Worm (Caenorhabditis elegans) whole organism, mixed stage, embryonic: ENCODE data around the gene lips-17.

ENCODE experiments used
- M03D4.4 ChIP-seq: sonication (generic microtip); optimal IDR thresholded peaks from 2 replicates; lab custom pipeline; 2017; ENCODE audit warnings: mild to moderate bottlenecking, missing genetic modification characterization, missing compliant biosample characterization
- bed-3 ChIP-seq: fragments of 200-800 bp; sonication (Bioruptor generic); optimal IDR thresholded peaks from 3 replicates; lab custom pipeline; 2018; ENCODE audit warnings: mild to moderate bottlenecking, missing genetic modification characterization, moderate library complexity, missing compliant biosample characterization
- blmp-1 ChIP-seq: fragments of 150-350 bp; optimal IDR thresholded peaks from 2 replicates; lab custom pipeline; 2014; ENCODE audit warnings: missing biosample characterization, missing genetic modification characterization
- ceh-83 ChIP-seq: fragments of 200-800 bp; sonication (Bioruptor generic); optimal IDR thresholded peaks from 2 replicates; lab custom pipeline; 2018; ENCODE audit warnings: mild to moderate bottlenecking, missing genetic modification characterization, missing compliant biosample characterization
- ces-1 ChIP-seq: fragments of 150-350 bp; optimal IDR thresholded peaks from 2 replicates; lab custom pipeline; 2014; ENCODE audit warnings: missing biosample characterization, missing genetic modification reagents, missing genetic modification characterization
- drap-1 ChIP-seq: fragments of 200-800 bp; sonication (Bioruptor generic); optimal IDR thresholded peaks from 3 replicates; lab custom pipeline; 2018; ENCODE audit warnings: mild to moderate bottlenecking, missing genetic modification characterization, missing compliant biosample characterization
- elt-3 ChIP-seq: fragments of 150-350 bp; optimal IDR thresholded peaks from 2 replicates; lab custom pipeline; 2014; ENCODE audit warnings: missing biosample characterization, missing genetic modification characterization
- flh-1 ChIP-seq: fragments of 200-800 bp; sonication (Bioruptor generic); optimal IDR thresholded peaks from 2 replicates; lab custom pipeline; 2018; ENCODE audit warnings: mild to moderate bottlenecking, missing genetic modification characterization, moderate library complexity, missing compliant biosample characterization
- ham-2 ChIP-seq: fragments of 200-800 bp; sonication (Bioruptor generic); optimal IDR thresholded peaks from 2 replicates; lab custom pipeline; 2018; ENCODE audit warnings: mild to moderate bottlenecking, missing genetic modification characterization, missing compliant biosample characterization
- hlh-1 ChIP-seq: fragments of 150-350 bp; optimal IDR thresholded peaks from 2 replicates; lab custom pipeline; 2014; ENCODE audit warnings: missing biosample characterization, missing genetic modification reagents, missing genetic modification characterization
- lin-13 ChIP-seq: fragments of 150-350 bp; optimal IDR thresholded peaks from 2 replicates; lab custom pipeline; 2014; ENCODE audit warnings: missing biosample characterization, missing genetic modification characterization
- lin-32 ChIP-seq: fragments of 200-800 bp; sonication (Bioruptor generic); optimal IDR thresholded peaks from 2 replicates; lab custom pipeline; 2018; ENCODE audit warnings: mild to moderate bottlenecking, missing genetic modification characterization, missing compliant biosample characterization
- lsy-2 ChIP-seq: fragments of 150-350 bp; optimal IDR thresholded peaks from 2 replicates; lab custom pipeline; 2014; ENCODE audit warnings: missing biosample characterization, missing genetic modification characterization
- mab-5 ChIP-seq: fragments of 150-350 bp; optimal IDR thresholded peaks from 2 replicates; lab custom pipeline; 2014; ENCODE audit warnings: missing biosample characterization, missing genetic modification characterization
- mep-1 ChIP-seq: fragments of 150-350 bp; optimal IDR thresholded peaks from 2 replicates; lab custom pipeline; 2017; ENCODE audit warnings: missing biosample characterization, missing genetic modification reagents, missing genetic modification characterization, inconsistent platforms
- mls-2 ChIP-seq: sonication (generic microtip); optimal IDR thresholded peaks from 2 replicates; lab custom pipeline; 2016; ENCODE audit warnings: mild to moderate bottlenecking, missing genetic modification characterization, moderate library complexity, missing compliant biosample characterization
- nhr-12 ChIP-seq: fragments of 150-350 bp; optimal IDR thresholded peaks from 2 replicates; lab custom pipeline; 2014; ENCODE audit warnings: missing biosample characterization, missing genetic modification characterization
- nhr-237 ChIP-seq: fragments of 150-350 bp; optimal IDR thresholded peaks from 2 replicates; lab custom pipeline; 2014; ENCODE audit warnings: missing biosample characterization, missing genetic modification characterization
- nhr-28 ChIP-seq: fragments of 150-350 bp; optimal IDR thresholded peaks from 2 replicates; lab custom pipeline; 2014; ENCODE audit warnings: missing biosample characterization, missing genetic modification characterization
- pha-4 ChIP-seq: fragments of 150-350 bp; optimal IDR thresholded peaks from 2 replicates; lab custom pipeline; 2018; ENCODE audit warnings: missing biosample characterization, missing genetic modification reagents, missing genetic modification characterization
- sem-2 ChIP-seq: fragments of 200-800 bp; sonication (Bioruptor generic); optimal IDR thresholded peaks from 2 replicates; lab custom pipeline; 2018; ENCODE audit warnings: mild to moderate bottlenecking, missing genetic modification characterization, missing compliant biosample characterization
- snpc-4 ChIP-seq: fragments of 150-350 bp; optimal IDR thresholded peaks from 2 replicates; lab custom pipeline; 2014; ENCODE audit warnings: missing biosample characterization, missing genetic modification characterization
- sptf-1 ChIP-seq: sonication (generic microtip); optimal IDR thresholded peaks from 2 replicates; lab custom pipeline; 2017; ENCODE audit warnings: mild to moderate bottlenecking, missing genetic modification characterization, moderate library complexity, missing compliant biosample characterization
- tbx-8 ChIP-seq: fragments of 200-800 bp; sonication (Bioruptor generic); optimal IDR thresholded peaks from 2 replicates; lab custom pipeline; 2018; ENCODE audit warnings: mild to moderate bottlenecking, missing genetic modification characterization, moderate library complexity, missing compliant biosample characterization
- unc-120 ChIP-seq: sonication (generic microtip); optimal IDR thresholded peaks from 2 replicates; lab custom pipeline; 2017; ENCODE audit warnings: missing genetic modification characterization, missing compliant biosample characterization; ENCODE audit not compliant: poor library complexity, severe bottlenecking
- unc-62 ChIP-seq: fragments of 150-350 bp; optimal IDR thresholded peaks from 2 replicates; lab custom pipeline; 2014; ENCODE audit warnings: missing biosample characterization, missing genetic modification reagents, missing genetic modification characterization
- ztf-11 ChIP-seq: fragments of 150-350 bp; optimal IDR thresholded peaks from 2 replicates; lab custom pipeline; 2014; ENCODE audit warnings: missing biosample characterization, missing genetic modification characterization

lips-17 gene

DNA sequence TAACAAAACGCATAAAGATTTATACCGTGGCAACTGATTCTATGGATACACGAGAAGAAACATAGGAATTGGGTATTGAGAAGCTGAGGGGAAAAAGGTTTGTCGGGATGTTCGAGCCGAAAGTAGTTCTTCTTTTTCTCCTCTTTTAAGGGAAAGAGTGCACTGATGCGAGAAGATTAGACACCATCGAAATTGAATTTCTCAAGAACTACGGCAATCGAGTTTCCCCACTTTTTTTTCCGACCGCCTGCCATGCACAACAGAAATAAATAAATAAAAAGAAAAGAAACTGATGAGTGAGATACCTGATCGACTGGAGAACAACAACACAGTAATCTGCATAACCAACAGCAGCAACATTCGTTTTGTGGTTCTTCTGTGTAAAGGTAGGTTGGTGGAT is 13.8 kb upstream of the lips-17 start:
- peak; percentile 84 for TF ChIP-seq ces-1 (GFP tag; lab: Kevin White, UChicago)
- TF ChIP-seq mls-2 (tag; lab: Kevin White, UChicago), result no peak
- no peak for TF ChIP-seq tbx-8
- TF ChIP-seq, all 35 proteins: peak for 1

DNA sequence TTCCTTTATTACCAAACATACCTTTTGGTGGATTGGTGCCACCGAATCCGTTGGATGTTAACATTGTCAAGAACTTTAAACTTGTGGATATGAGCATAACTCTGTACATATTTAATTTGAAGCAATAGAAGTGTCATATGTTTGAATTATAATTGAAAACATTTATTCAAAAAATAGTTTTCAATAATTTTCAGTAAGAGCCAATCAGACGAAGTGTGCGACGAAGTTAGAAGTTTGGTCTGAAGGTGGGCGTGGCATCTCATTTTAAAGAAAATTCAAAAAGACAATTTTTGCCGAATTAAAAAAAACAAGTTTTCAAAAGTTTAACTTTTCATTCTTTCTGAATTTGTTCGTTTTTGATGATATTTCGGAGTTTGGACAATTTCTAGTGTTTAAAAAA is 13.2 kb upstream of the lips-17 start, which contains the start of gene syd-1:
Gene syd-1 (minus strand): TSS at position 101 of the 400 bp plus-strand sequence.
- TF ChIP-seq nhr-12 (tag; lab: Kevin White, UChicago) (no peak), lin-32 (GFP tag; lab: Kevin White, UChicago) (no peak)

DNA sequence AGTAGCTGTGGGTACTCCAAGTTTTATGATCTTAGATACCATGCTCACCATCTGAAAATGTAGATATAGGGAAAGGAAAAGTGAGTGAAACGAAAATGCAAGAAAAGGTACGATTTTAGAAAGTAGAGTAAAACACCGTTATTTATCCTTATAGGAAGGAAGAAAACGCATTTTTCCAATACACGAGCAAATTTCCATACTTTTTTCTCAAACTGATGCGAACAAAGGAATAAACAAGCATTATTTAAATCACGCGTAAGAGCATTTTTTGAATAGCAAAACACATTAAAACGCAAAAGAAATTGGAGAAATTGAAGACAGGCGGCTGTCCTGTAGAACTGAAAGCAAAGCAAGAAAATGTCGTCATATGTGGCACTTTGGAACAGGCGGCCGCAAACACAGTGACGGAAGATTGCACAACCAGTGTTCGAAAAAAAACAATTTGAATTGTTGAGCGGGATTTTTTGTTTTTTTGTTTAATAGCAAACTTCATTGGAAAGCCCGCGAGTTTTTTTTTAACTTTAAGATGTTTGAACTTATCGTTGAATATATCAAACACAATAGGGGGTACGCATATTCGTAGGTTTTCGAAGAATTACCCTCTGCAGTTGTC is 9.2 kb upstream of the lips-17 start, which contains the start of gene pgam-5:
Gene pgam-5 (minus strand): TSS at position 51 of the 613 bp plus-strand sequence.
- no peak for TF ChIP-seq snpc-4 (tag; lab: Kevin White, UChicago)
- TF ChIP-seq, all 35 proteins: peak for 0

DNA sequence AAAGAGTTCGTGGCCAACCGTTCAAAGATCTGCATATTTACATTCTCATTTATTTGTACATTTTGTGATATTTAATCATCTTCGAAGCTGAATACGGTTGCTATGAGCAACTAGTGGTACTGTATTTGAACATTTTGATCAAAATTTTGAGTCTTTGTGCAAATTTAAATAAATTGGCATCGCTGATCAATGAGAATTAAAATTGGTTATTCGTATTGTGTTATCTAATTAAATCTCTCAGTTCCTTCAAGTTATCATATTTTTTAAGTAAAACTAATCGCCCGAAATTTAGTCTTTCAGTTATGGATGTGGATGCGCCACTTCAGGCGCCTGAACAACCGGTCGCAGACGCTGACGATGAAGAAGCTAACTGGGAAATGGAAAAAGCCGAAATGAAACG is 8.7 kb upstream of the lips-17 start, which contains the start of gene npp-21:
Gene npp-21 (plus strand): TSS at position 301 of the 400 bp plus-strand sequence.
- no peak for TF ChIP-seq nhr-28 (tag; lab: Kevin White, UChicago)
- TF ChIP-seq sem-2, result no peak
- no peak for TF ChIP-seq unc-120 (tag; lab: Kevin White, UChicago)
- TF ChIP-seq nhr-237 (tag; lab: Kevin White, UChicago), result no peak
- TF ChIP-seq pha-4 (tag; lab: Kevin White, UChicago), result no peak
- no peak for TF ChIP-seq ztf-11 (tag; lab: Kevin White, UChicago)
- no peak for TF ChIP-seq sptf-1 (tag; lab: Kevin White, UChicago)
- TF ChIP-seq bed-3, result no peak
- no peak for TF ChIP-seq M03D4.4 (tag; lab: Kevin White, UChicago)
- TF ChIP-seq mab-5, result no peak
- no peak for TF ChIP-seq mep-1 (tag; lab: Kevin White, UChicago)
- TF ChIP-seq lsy-2 (tag; lab: Kevin White, UChicago), result no peak
- TF ChIP-seq ham-2 (GFP tag; lab: Kevin White, UChicago), result no peak
- no peak for TF ChIP-seq snpc-4 (tag; lab: Kevin White, UChicago)
- no peak for TF ChIP-seq elt-3

DNA sequence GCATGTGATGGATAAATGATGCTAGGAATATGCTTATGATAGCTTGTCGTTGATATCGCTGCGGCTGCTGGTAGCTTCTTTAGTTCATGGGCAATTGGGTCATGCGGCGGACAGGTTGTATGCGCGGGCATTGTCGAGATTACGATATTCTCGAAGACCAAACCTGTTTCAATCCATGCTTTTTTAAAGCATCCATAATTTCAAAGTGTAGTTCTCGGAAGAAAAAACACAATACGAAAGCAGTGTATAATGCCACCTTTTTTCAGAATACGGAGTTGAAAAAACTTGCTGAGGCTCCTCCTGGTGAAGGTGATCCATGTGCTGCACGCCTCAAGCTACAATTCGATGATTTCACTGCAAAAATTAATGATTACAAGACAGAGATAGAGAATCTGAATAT is 2.7 kb upstream of the lips-17 start, which contains the start of gene osm-8:
Gene osm-8 (minus strand): TSS at position 101 of the 400 bp plus-strand sequence.
- no peak for TF ChIP-seq unc-62
- TF ChIP-seq mep-1 (tag; lab: Kevin White, UChicago), result no peak
- TF ChIP-seq flh-1 (GFP tag; lab: Kevin White, UChicago), result no peak
- TF ChIP-seq M03D4.4 (tag; lab: Kevin White, UChicago), result no peak
- no peak for TF ChIP-seq ces-1 (GFP tag; lab: Kevin White, UChicago)
- no peak for TF ChIP-seq mls-2 (tag; lab: Kevin White, UChicago)
- no peak for TF ChIP-seq drap-1 (GFP tag; lab: Kevin White, UChicago)
- no peak for TF ChIP-seq nhr-12 (tag; lab: Kevin White, UChicago)
- TF ChIP-seq sptf-1 (tag; lab: Kevin White, UChicago), result no peak

DNA sequence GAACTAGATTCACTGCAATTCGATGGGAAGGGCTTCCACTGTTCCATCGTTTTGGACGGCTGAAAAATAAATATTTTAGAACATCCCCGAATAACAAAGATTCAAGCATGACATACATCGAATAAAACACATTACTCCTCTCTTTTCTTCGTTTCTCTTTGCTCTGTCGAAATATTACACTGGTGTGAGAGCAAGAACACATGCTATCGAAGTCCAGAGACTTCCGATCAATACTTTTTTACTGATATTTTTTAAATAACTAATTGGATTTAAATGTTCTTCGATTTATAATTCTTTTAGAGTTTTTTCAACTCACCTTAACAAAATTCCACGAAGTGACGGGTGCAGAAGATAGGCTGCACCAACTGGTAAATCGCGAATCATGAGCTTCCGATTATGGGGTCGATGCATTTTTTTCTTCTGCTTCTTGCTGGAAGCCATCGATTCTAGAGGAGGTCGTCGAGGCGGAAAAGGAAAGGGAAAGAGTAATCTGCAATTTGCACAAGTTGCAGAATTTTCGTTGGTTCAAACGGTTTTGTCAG is 5.3 kb downstream of the lips-17 start, which contains the start of the genes oig-4 and R07G3.7:
Gene oig-4 (plus strand): TSS at position 301 of the 542 bp plus-strand sequence.
Gene R07G3.7 (minus strand): TSS at position 492 of the 542 bp plus-strand sequence.
- TF ChIP-seq hlh-1 (tag; lab: Kevin White, UChicago) (peak; percentile 29), blmp-1 (tag; lab: Kevin White, UChicago) (no peak), ceh-83 (GFP tag; lab: Kevin White, UChicago) (no peak)

DNA sequence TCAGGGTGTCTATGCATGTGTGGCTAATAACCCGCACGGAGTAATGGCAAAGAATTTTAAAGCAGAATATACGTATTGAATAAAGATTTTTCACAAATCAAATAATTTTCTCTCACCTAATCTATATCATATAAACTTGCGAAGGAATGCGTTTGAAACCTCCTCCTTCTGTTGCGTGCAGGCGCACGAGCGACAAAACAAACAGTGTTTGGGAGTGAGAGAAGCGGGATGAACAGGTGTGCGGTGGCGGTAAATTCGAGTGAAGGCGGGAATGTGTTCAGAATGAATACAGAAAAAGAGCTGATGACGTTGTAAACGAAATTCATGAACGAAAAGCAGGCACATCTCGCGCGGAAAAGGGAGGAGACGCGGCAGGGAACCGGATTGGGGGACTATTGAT is 6.3 kb downstream of the lips-17 start:
- no peak for TF ChIP-seq lin-13 (tag; lab: Kevin White, UChicago)
- TF ChIP-seq mab-5, result no peak
- TF ChIP-seq unc-62, result no peak
- TF ChIP-seq ces-1 (GFP tag; lab: Kevin White, UChicago), result no peak
- peak; percentile 10 for TF ChIP-seq lin-32 (GFP tag; lab: Kevin White, UChicago)
- no peak for TF ChIP-seq ham-2 (GFP tag; lab: Kevin White, UChicago)
- peak; percentile 64 for TF ChIP-seq hlh-1 (tag; lab: Kevin White, UChicago)
- no peak for TF ChIP-seq blmp-1 (tag; lab: Kevin White, UChicago)
- TF ChIP-seq, all 35 proteins: peak for 2
